Fruit fly (Drosophila melanogaster): Measurements from ENCODE around the gene Sfp24C1.

The Sfp24C1 gene

dm6 chr2L:3703260-3703659 is 2.8 kb downstream of the Sfp24C1 start, which contains the start of gene CG2816 (continued):
- TF ChIP-seq ara (GFP tag; IDR thresholded peaks at IDR 0.05) (0 out of 2 replicates have a peak, but pooled peaks have one; percentile 27), CG17568 (GFP tag; optimal IDR thresholded peaks at IDR 0.05) (no peak), grn (GFP tag; optimal IDR thresholded peaks at IDR 0.05) (no peak), CG2202 (tag; optimal IDR thresholded peaks at IDR 0.05) (no peak), Dfd (GFP tag; optimal IDR thresholded peaks at IDR 0.05) (no peak), ase (GFP tag; IDR thresholded peaks at IDR 0.05) (peak; percentile 71; the same call in 2 of the 3 replicates), bsh (GFP tag; optimal IDR thresholded peaks at IDR 0.05) (no peak), CG12659 (GFP tag; optimal IDR thresholded peaks at IDR 0.05) (peak; percentile 66), CG12236 (GFP tag; optimal IDR thresholded peaks at IDR 0.05) (no peak), Adf1 (GFP tag; IDR thresholded peaks at IDR 0.05) (peak; percentile 63), da (GFP tag; optimal IDR thresholded peaks at IDR 0.05) (no peak), tap (tag; optimal IDR thresholded peaks at IDR 0.05) (peak; percentile 24), CG11247 (GFP tag; IDR thresholded peaks at IDR 0.05) (peak; percentile 89), CG4617 (GFP tag; optimal IDR thresholded peaks at IDR 0.05; ENCODE audit: borderline replicate concordance) (peak; percentile 18), CG10959 (GFP tag; IDR thresholded peaks at IDR 0.05) (no peak), CG12744 (GFP tag; optimal IDR thresholded peaks at IDR 0.05) (peak; percentile 24), bcd (GFP tag; optimal IDR thresholded peaks at IDR 0.05) (peak; percentile 38), Mad (GFP tag; optimal IDR thresholded peaks at IDR 0.05) (peak; percentile 11), klu (GFP tag; IDR thresholded peaks at IDR 0.05) (peak; percentile 83), CG1024 (GFP tag; IDR thresholded peaks at IDR 0.05) (no peak), Doc3 (GFP tag; IDR thresholded peaks at IDR 0.05; ENCODE audit: partially characterized antibody) (no peak), sr (GFP tag; IDR thresholded peaks at IDR 0.05) (no peak), CG9876 (GFP tag; optimal IDR thresholded peaks at IDR 0.05) (peak; percentile 75), Hr39 (optimal IDR thresholded peaks at IDR 0.05) (no peak), pros (GFP tag; optimal IDR thresholded peaks at IDR 0.05) (no peak), CG17912 (GFP tag; optimal IDR thresholded peaks at IDR 0.05) (no peak), hb (GFP tag; IDR thresholded peaks at IDR 0.05; ENCODE audit: partially characterized antibody) (no peak), salm (tag; optimal IDR thresholded peaks at IDR 0.05) (no peak), row (GFP tag; IDR thresholded peaks at IDR 0.05) (peak; percentile 84), CG4360 (GFP tag; IDR thresholded peaks at IDR 0.05) (no peak), grau (tag; optimal IDR thresholded peaks at IDR 0.05) (peak; percentile 58), wdn (GFP tag; IDR thresholded peaks at IDR 0.05) (peak; percentile 81; the same call in 1 of the 2 replicates), CG34422 (GFP tag; IDR thresholded peaks at IDR 0.05) (no peak), CG17359 (tag; optimal IDR thresholded peaks at IDR 0.05) (peak; percentile 18), gfzf (GFP tag; optimal IDR thresholded peaks at IDR 0.05) (no peak), Optix (GFP tag; IDR thresholded peaks at IDR 0.05) (0 out of 3 replicates have a peak, but pooled peaks have one; percentile 40), HLH3B (GFP tag; IDR thresholded peaks at IDR 0.05) (peak; percentile 57), CG30403 (GFP tag; optimal IDR thresholded peaks at IDR 0.05) (peak; percentile 80), Nf-YC (tag; optimal IDR thresholded peaks at IDR 0.05) (no peak), sug (tag; optimal IDR thresholded peaks at IDR 0.05) (peak; percentile 59), Sry-β (GFP tag; optimal IDR thresholded peaks at IDR 0.05) (no peak), CG6254 (GFP tag; optimal IDR thresholded peaks at IDR 0.05) (no peak), CG14014 (GFP tag; IDR thresholded peaks at IDR 0.05) (peak; percentile 92), CG3726 (GFP tag; IDR thresholded peaks at IDR 0.05) (peak; percentile 64; the same call in 1 of the 3 replicates), Vsx1 (GFP tag; optimal IDR thresholded peaks at IDR 0.05) (no peak), CG4424 (GFP tag; optimal IDR thresholded peaks at IDR 0.05) (no peak), Lhr (GFP tag; optimal IDR thresholded peaks at IDR 0.05) (no peak), Atf3 (GFP tag; optimal IDR thresholded peaks at IDR 0.05) (peak; percentile 26), CG10462 (GFP tag; optimal IDR thresholded peaks at IDR 0.05) (no peak), Doc2 (GFP tag; IDR thresholded peaks at IDR 0.05) (no peak), en (GFP tag; optimal IDR thresholded peaks at IDR 0.05) (peak; percentile 7), CG7556 (GFP tag; optimal IDR thresholded peaks at IDR 0.05) (no peak)
